Fruit fly (Drosophila melanogaster): Measurements from ENCODE around the gene sens-2.

The sens-2 gene

dm6 chr2L:6787973-6788368 is 33.8 kb upstream of the sens-2 start (continued):
- no peak for TF ChIP-seq CG31388 (GFP tag; optimal IDR thresholded peaks at IDR 0.05)
- TF ChIP-seq CG17912 (GFP tag; optimal IDR thresholded peaks at IDR 0.05): no peak
- TF ChIP-seq CG10209 (GFP tag; optimal IDR thresholded peaks at IDR 0.05): peak; percentile 21
- no peak for TF ChIP-seq toy (GFP tag; IDR thresholded peaks at IDR 0.05)
- TF ChIP-seq tup (GFP tag; optimal IDR thresholded peaks at IDR 0.05): no peak
- no peak for TF ChIP-seq CG4404 (GFP tag; IDR thresholded peaks at IDR 0.05)
- no peak for TF ChIP-seq fd64A (GFP tag; optimal IDR thresholded peaks at IDR 0.05)
- no peak for TF ChIP-seq Usf (GFP tag; optimal IDR thresholded peaks at IDR 0.05)
- peak; percentile 64 for TF ChIP-seq Sox100B (GFP tag; optimal IDR thresholded peaks at IDR 0.05)
- no peak for TF ChIP-seq nau (GFP tag; optimal IDR thresholded peaks at IDR 0.05)
- TF ChIP-seq Neu2 (GFP tag; optimal IDR thresholded peaks at IDR 0.05; ENCODE audit: borderline replicate concordance): no peak
- no peak for TF ChIP-seq HmgD (GFP tag; optimal IDR thresholded peaks at IDR 0.05)
- TF ChIP-seq gce (GFP tag; IDR thresholded peaks at IDR 0.05): no peak
- no peak for TF ChIP-seq amos (GFP tag; IDR thresholded peaks at IDR 0.05; ENCODE audit: partially characterized antibody)
- TF ChIP-seq Gsc (GFP tag; IDR thresholded peaks at IDR 0.05): no peak
- TF ChIP-seq CG32532 (GFP tag; IDR thresholded peaks at IDR 0.05): peak; percentile 48; the same call in 1 of the 2 replicates
- TF ChIP-seq CG4360 (GFP tag; IDR thresholded peaks at IDR 0.05): no peak
- TF ChIP-seq C15 (GFP tag; IDR thresholded peaks at IDR 0.05): no peak; the same call in 2 of the 3 replicates
- peak; percentile 57 for TF ChIP-seq Drgx (GFP tag; IDR thresholded peaks at IDR 0.05)
- TF ChIP-seq Antp (GFP tag; optimal IDR thresholded peaks at IDR 0.05): peak; percentile 56
- peak; percentile 45 for TF ChIP-seq CG17829 (tag; optimal IDR thresholded peaks at IDR 0.05)
- TF ChIP-seq her (GFP tag; optimal IDR thresholded peaks at IDR 0.05): peak; percentile 12
- peak; percentile 25 for TF ChIP-seq twi (tag; optimal IDR thresholded peaks at IDR 0.05)
- peak; percentile 27 for TF ChIP-seq zfh2 (GFP tag; optimal IDR thresholded peaks at IDR 0.05)
- no peak for TF ChIP-seq wdn (GFP tag; IDR thresholded peaks at IDR 0.05)
- TF ChIP-seq CG10959 (GFP tag; IDR thresholded peaks at IDR 0.05): peak; percentile 34
- TF ChIP-seq CG18476 (GFP tag; optimal IDR thresholded peaks at IDR 0.05): peak; percentile 23
- peak; percentile 44; the same call in 1 of the 3 replicates for TF ChIP-seq ken (GFP tag; IDR thresholded peaks at IDR 0.05)
- TF ChIP-seq CG3847 (GFP tag; IDR thresholded peaks at IDR 0.05): 0 out of 2 replicates have a peak, but pooled peaks have one; percentile 5
- no peak for TF ChIP-seq HLH4C (GFP tag; IDR thresholded peaks at IDR 0.05; ENCODE audit: partially characterized antibody)
- TF ChIP-seq ash1 (GFP tag; optimal IDR thresholded peaks at IDR 0.05): no peak
- no peak for TF ChIP-seq nerfin-1 (tag; optimal IDR thresholded peaks at IDR 0.05)
- no peak for TF ChIP-seq CG4617 (GFP tag; optimal IDR thresholded peaks at IDR 0.05; ENCODE audit: borderline replicate concordance)
- peak; percentile 40 for TF ChIP-seq maf-S (GFP tag; optimal IDR thresholded peaks at IDR 0.05)
- TF ChIP-seq CG17186 (GFP tag; optimal IDR thresholded peaks at IDR 0.05): peak; percentile 32
- no peak; the same call in 2 of the 3 replicates for TF ChIP-seq Aef1 (GFP tag; IDR thresholded peaks at IDR 0.05)
- TF ChIP-seq lmd (GFP tag; IDR thresholded peaks at IDR 0.05): no peak; the same call in 1 of the 2 replicates
- TF ChIP-seq CG8388 (GFP tag; optimal IDR thresholded peaks at IDR 0.05): peak; percentile 74
- TF ChIP-seq ci (GFP tag; IDR thresholded peaks at IDR 0.05): peak; percentile 27; the same call in 1 of the 3 replicates
- TF ChIP-seq CG17385 (GFP tag; optimal IDR thresholded peaks at IDR 0.05): peak; percentile 14
- no peak for TF ChIP-seq Kr (GFP tag; optimal IDR thresholded peaks at IDR 0.05)
- TF ChIP-seq CG11696 (GFP tag; IDR thresholded peaks at IDR 0.05): no peak
- TF ChIP-seq chm (GFP tag; IDR thresholded peaks at IDR 0.05): no peak; the same call in 1 of the 2 replicates
- TF ChIP-seq Hey (tag; optimal IDR thresholded peaks at IDR 0.05): no peak
- TF ChIP-seq Dp (GFP tag; optimal IDR thresholded peaks at IDR 0.05): no peak
- TF ChIP-seq sisA (GFP tag; IDR thresholded peaks at IDR 0.05): peak; percentile 53
- peak; percentile 19 for TF ChIP-seq Nf-YB (GFP tag; optimal IDR thresholded peaks at IDR 0.05)
- no peak for TF ChIP-seq ewg (GFP tag; optimal IDR thresholded peaks at IDR 0.05)
- peak; percentile 38 for TF ChIP-seq CG12219 (GFP tag; optimal IDR thresholded peaks at IDR 0.05)
- no peak for TF ChIP-seq ems (GFP tag; optimal IDR thresholded peaks at IDR 0.05)
- TF ChIP-seq Doc3 (GFP tag; IDR thresholded peaks at IDR 0.05; ENCODE audit: partially characterized antibody): no peak

Data from whole organism, embryonic.